Fruit fly (Drosophila melanogaster) whole organism, prepupa: Measurements from ENCODE around the gene CG32248.
A peak's percentile ranks its signal among the peaks of the same experiment; 100 is the strongest.

Source experiments
- CG10631 ChIP-seq: fragments of 200-800 bp; sonication (Bioruptor generic); optimal IDR thresholded peaks from 2 replicates; lab custom pipeline; 2016; ENCODE audit warnings: missing biosample characterization, missing genetic modification characterization
- fkh ChIP-seq: fragments of 200-800 bp; sonication (Bioruptor generic); optimal IDR thresholded peaks from 3 replicates; lab custom pipeline; 2017; ENCODE audit warnings: missing biosample characterization, mild to moderate bottlenecking, missing genetic modification characterization, moderate library complexity

The CG32248 gene

DNA sequence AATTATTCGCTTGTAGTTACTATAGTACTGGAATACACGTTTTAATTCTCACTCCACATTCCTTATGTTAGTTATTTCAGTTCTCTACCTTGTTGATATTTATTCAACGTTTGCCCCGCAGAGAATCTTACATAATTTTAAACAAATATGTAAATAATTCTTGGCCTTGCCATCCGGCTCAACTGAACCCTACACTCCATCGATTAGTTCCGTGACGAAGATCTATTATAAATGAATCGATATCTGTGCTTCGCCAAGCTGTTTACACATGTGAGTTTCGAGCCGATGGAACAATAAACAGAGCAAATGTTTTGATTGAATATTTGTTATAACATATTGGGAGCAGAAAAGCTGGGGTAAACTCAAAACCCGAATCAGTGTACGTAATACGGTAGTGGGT lies 50.3 kb downstream of the CG32248 start:
- TF ChIP-seq CG10631: no peak
- peak; percentile 79 for TF ChIP-seq fkh (GFP tag; lab: Kevin White, UChicago)
- TF ChIP-seq, all 60 proteins: peak for 1
